Worm (Caenorhabditis elegans) whole organism, young adult: Measurements from ENCODE around the gene clp-4.

ENCODE experiments used
- F33H1.4 ChIP-seq: fragments of 200-800 bp; sonication (Bioruptor generic); IDR thresholded peaks from 2 replicates; pipeline ENCODE4 v1.3.6; 2022; ENCODE audit warnings: missing genetic modification reagents, missing genetic modification characterization, missing compliant biosample characterization
- F39B2.1 ChIP-seq: fragments of 200-800 bp; sonication (Bioruptor generic); IDR thresholded peaks from 2 replicates; pipeline ENCODE4 v1.3.6; 2022; ENCODE audit warnings: missing genetic modification reagents, missing genetic modification characterization, missing compliant biosample characterization
- rcor-1 ChIP-seq: fragments of 200-800 bp; sonication (Bioruptor generic); IDR thresholded peaks from 2 replicates; pipeline ENCODE4 v1.3.6; 2022; ENCODE audit warnings: missing genetic modification reagents, missing genetic modification characterization, missing compliant biosample characterization
- ztf-28 ChIP-seq: fragments of 200-800 bp; sonication (Bioruptor generic); IDR thresholded peaks from 2 replicates; pipeline ENCODE4 v1.3.6; 2022; ENCODE audit warnings: missing genetic modification reagents, missing genetic modification characterization, missing compliant biosample characterization

DNA sequence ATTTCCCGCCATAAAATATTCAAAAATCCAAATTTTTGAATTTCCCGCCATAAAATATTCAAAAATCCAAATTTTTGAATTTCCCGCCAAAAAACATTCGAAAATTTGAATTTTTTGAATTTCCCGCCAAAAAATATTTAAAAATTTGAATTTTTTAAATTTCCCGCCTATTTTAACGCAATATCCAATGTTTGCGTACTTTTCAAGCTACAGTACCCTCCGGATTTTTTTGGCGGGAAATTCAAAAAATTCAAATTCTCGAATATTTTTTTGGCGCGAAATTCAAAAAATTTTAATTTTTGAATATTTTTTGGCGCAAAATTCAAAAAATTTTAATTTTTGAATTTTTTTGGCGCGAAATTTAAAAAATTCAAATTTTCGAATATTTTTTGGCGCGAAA is 13.0 kb upstream of the clp-4 start:
- TF ChIP-seq rcor-1 (GFP tag; lab: Robert Waterston, UW) (no peak), F33H1.4 (GFP tag; lab: Robert Waterston, UW) (0 out of 2 replicates have a peak, but pooled peaks have one; percentile 22), ztf-28 (GFP tag; lab: Robert Waterston, UW) (no peak), F39B2.1 (GFP tag; lab: Robert Waterston, UW) (no peak)
